Fruit fly (Drosophila melanogaster) whole organism, embryonic: ENCODE measurements around the gene mRpS25.
A peak's percentile ranks its signal among the peaks of the same experiment; 100 is the strongest.

Experiments
- Ada2b ChIP-seq: fragments of 200-800 bp; sonication (Bioruptor generic); IDR thresholded peaks from 2 replicates; pipeline ENCODE4 v1.3.6; 2022; ENCODE audit warnings: missing biosample characterization, missing genetic modification characterization
- Asciz ChIP-seq: fragments of 200-800 bp; sonication (Bioruptor generic); optimal IDR thresholded peaks from 2 replicates; lab custom pipeline; 2017; ENCODE audit warnings: missing biosample characterization, mild to moderate bottlenecking, missing genetic modification characterization, missing genetic modification reagents
- Atf3 ChIP-seq: fragments of 200-800 bp; sonication (Bioruptor generic); optimal IDR thresholded peaks from 3 replicates; lab custom pipeline; 2016; ENCODE audit warnings: missing biosample characterization, missing genetic modification characterization
- Atf6 ChIP-seq: fragments of 200-800 bp; sonication (Bioruptor generic); IDR thresholded peaks from 2 replicates; pipeline ENCODE4 v1.3.6; 2022; ENCODE audit warnings: missing biosample characterization, missing genetic modification characterization
- CG12071 ChIP-seq: fragments of 200-800 bp; sonication (Bioruptor generic); optimal IDR thresholded peaks from 3 replicates; lab custom pipeline; 2018; ENCODE audit warnings: missing biosample characterization, mild to moderate bottlenecking, missing genetic modification characterization
- CG15269 ChIP-seq: fragments of 200-800 bp; sonication (Bioruptor generic); optimal IDR thresholded peaks from 2 replicates; lab custom pipeline; 2018; ENCODE audit warnings: missing biosample characterization, mild to moderate bottlenecking, missing genetic modification characterization, moderate library complexity
- CG1647 ChIP-seq: fragments of 200-800 bp; sonication (Bioruptor generic); optimal IDR thresholded peaks from 3 replicates; lab custom pipeline; 2016; ENCODE audit warnings: missing biosample characterization, missing genetic modification characterization
- CG17359 ChIP-seq: fragments of 200-800 bp; sonication (Bioruptor generic); optimal IDR thresholded peaks from 3 replicates; lab custom pipeline; 2018; ENCODE audit warnings: missing biosample characterization, mild to moderate bottlenecking, missing genetic modification characterization, moderate library complexity
- CG18476 ChIP-seq: fragments of 200-800 bp; sonication (Bioruptor generic); optimal IDR thresholded peaks from 2 replicates; lab custom pipeline; 2016; ENCODE audit warnings: missing biosample characterization, mild to moderate bottlenecking, missing genetic modification characterization
- CG2889 ChIP-seq: fragments of 200-800 bp; sonication (Bioruptor generic); IDR thresholded peaks from 3 replicates; pipeline ENCODE4 v1.3.6; 2022; ENCODE audit warnings: missing biosample characterization, missing genetic modification characterization
- CG30020 ChIP-seq: fragments of 200-800 bp; optimal IDR thresholded peaks from 2 replicates; lab custom pipeline; 2019; ENCODE audit warnings: missing biosample characterization, mild to moderate bottlenecking, missing genetic modification characterization, moderate library complexity
- CG32767 ChIP-seq: fragments of 200-800 bp; sonication (Bioruptor generic); IDR thresholded peaks from 2 replicates; pipeline ENCODE4 v1.3.6; 2022; ENCODE audit warnings: missing biosample characterization, missing genetic modification characterization
- CG33213 ChIP-seq: fragments of 200-800 bp; sonication (Bioruptor generic); optimal IDR thresholded peaks from 3 replicates; lab custom pipeline; 2016; ENCODE audit warnings: missing biosample characterization, missing genetic modification characterization
- CG5953 ChIP-seq: fragments of 200-800 bp; sonication (Bioruptor generic); IDR thresholded peaks from 2 replicates; pipeline ENCODE4 v1.3.6; 2022; ENCODE audit warnings: missing biosample characterization, missing genetic modification characterization
- CG6765 ChIP-seq: fragments of 200-800 bp; sonication (Bioruptor generic); optimal IDR thresholded peaks from 3 replicates; lab custom pipeline; 2017; ENCODE audit warnings: missing biosample characterization, mild to moderate bottlenecking, missing genetic modification characterization
- CG8290 ChIP-seq, 3 experiments: fragments of 200-800 bp; sonication (Bioruptor generic); optimal IDR thresholded peaks; 2 replicates each; lab custom pipeline; 2016 to 2019; ENCODE audit warnings: missing biosample characterization in 3 of 3, missing genetic modification characterization in 3 of 3, mild to moderate bottlenecking in 2 of 3, moderate library complexity in 1 of 3
- CG8359 ChIP-seq: fragments of 200-800 bp; sonication (Bioruptor generic); optimal IDR thresholded peaks from 2 replicates; lab custom pipeline; 2017; ENCODE audit warnings: missing biosample characterization, mild to moderate bottlenecking, missing genetic modification characterization, borderline replicate concordance
- CG9817 ChIP-seq: fragments of 200-800 bp; sonication (Bioruptor generic); optimal IDR thresholded peaks from 2 replicates; lab custom pipeline; 2018; ENCODE audit warnings: missing biosample characterization, mild to moderate bottlenecking, missing genetic modification characterization, moderate library complexity
- D19B ChIP-seq: fragments of 200-800 bp; sonication (Bioruptor generic); optimal IDR thresholded peaks from 2 replicates; lab custom pipeline; 2017; ENCODE audit warnings: missing biosample characterization, mild to moderate bottlenecking, missing genetic modification characterization
- Hr39 ChIP-seq: fragments of >200 bp; optimal IDR thresholded peaks from 2 replicates; lab custom pipeline; 2017
- NFAT ChIP-seq: fragments of 200-800 bp; sonication (Bioruptor generic); IDR thresholded peaks from 2 replicates; pipeline ENCODE4 v1.3.6; 2022; ENCODE audit warnings: missing biosample characterization, missing genetic modification characterization
- Poxn ChIP-seq: fragments of 200-800 bp; sonication (Bioruptor generic); IDR thresholded peaks from 2 replicates; pipeline ENCODE4 v1.3.6; 2022; ENCODE audit warnings: missing biosample characterization, missing genetic modification characterization
- Ptx1 ChIP-seq: fragments of 200-800 bp; sonication (Bioruptor generic); IDR thresholded peaks from 2 replicates; pipeline ENCODE4 v1.3.6; 2022; ENCODE audit warnings: missing biosample characterization, missing genetic modification characterization
- Spps ChIP-seq: fragments of 200-800 bp; sonication (Bioruptor generic); optimal IDR thresholded peaks from 2 replicates; lab custom pipeline; 2018; ENCODE audit warnings: missing biosample characterization, mild to moderate bottlenecking, missing genetic modification characterization
- ci ChIP-seq: fragments of 200-800 bp; sonication (Bioruptor generic); IDR thresholded peaks from 3 replicates; pipeline ENCODE4 v1.3.6; 2022; ENCODE audit warnings: missing biosample characterization, missing genetic modification characterization
- crc ChIP-seq: fragments of 200-800 bp; sonication (Bioruptor generic); optimal IDR thresholded peaks from 2 replicates; lab custom pipeline; 2016; ENCODE audit warnings: missing biosample characterization, missing genetic modification characterization
- disco-r ChIP-seq: fragments of 200-800 bp; sonication (Bioruptor generic); optimal IDR thresholded peaks from 2 replicates; lab custom pipeline; 2016; ENCODE audit warnings: missing biosample characterization, missing genetic modification characterization
- dm ChIP-seq: fragments of 200-800 bp; sonication (Bioruptor generic); optimal IDR thresholded peaks from 3 replicates; lab custom pipeline; 2016; ENCODE audit warnings: missing biosample characterization, missing genetic modification characterization
- dmrt99B ChIP-seq: fragments of 200-800 bp; sonication (Bioruptor generic); optimal IDR thresholded peaks from 2 replicates; lab custom pipeline; 2018; ENCODE audit warnings: missing biosample characterization, mild to moderate bottlenecking, missing genetic modification characterization, moderate library complexity
- fd3F ChIP-seq: fragments of 200-800 bp; sonication (Bioruptor generic); optimal IDR thresholded peaks from 2 replicates; lab custom pipeline; 2018; ENCODE audit warnings: missing biosample characterization, mild to moderate bottlenecking, missing genetic modification characterization, moderate library complexity
- fd96Cb ChIP-seq: fragments of 200-800 bp; sonication (Bioruptor generic); optimal IDR thresholded peaks from 2 replicates; lab custom pipeline; 2018; ENCODE audit warnings: missing biosample characterization, mild to moderate bottlenecking, missing genetic modification characterization, moderate library complexity
- gcm ChIP-seq: fragments of 200-800 bp; sonication (Bioruptor generic); optimal IDR thresholded peaks from 2 replicates; lab custom pipeline; 2019; ENCODE audit warnings: missing biosample characterization, mild to moderate bottlenecking, missing genetic modification characterization, moderate library complexity
- gsb-n ChIP-seq: fragments of 200-800 bp; sonication (Bioruptor generic); optimal IDR thresholded peaks from 3 replicates; lab custom pipeline; 2018; ENCODE audit warnings: missing biosample characterization, mild to moderate bottlenecking, missing genetic modification characterization
- inv ChIP-seq: fragments of 200-800 bp; sonication (Bioruptor generic); IDR thresholded peaks from 2 replicates; pipeline ENCODE4 v1.3.6; 2022; ENCODE audit warnings: missing biosample characterization, missing genetic modification characterization; ENCODE audit not compliant: partially characterized antibody
- kni ChIP-seq: fragments of 200-800 bp; sonication (Bioruptor generic); optimal IDR thresholded peaks from 3 replicates; lab custom pipeline; 2017; ENCODE audit warnings: mild to moderate bottlenecking, missing biosample characterization, missing genetic modification reagents, missing genetic modification characterization
- maf-S ChIP-seq: fragments of 200-800 bp; sonication (Bioruptor generic); optimal IDR thresholded peaks from 2 replicates; lab custom pipeline; 2016; ENCODE audit warnings: missing biosample characterization, missing genetic modification characterization
- nerfin-1 ChIP-seq: fragments of 200-800 bp; sonication (Bioruptor generic); optimal IDR thresholded peaks from 3 replicates; lab custom pipeline; 2019; ENCODE audit warnings: missing biosample characterization, mild to moderate bottlenecking, missing genetic modification characterization, moderate library complexity
- pan ChIP-seq, 4 experiments: fragments of >200 bp in 3 of 4; fragments of 200-800 bp in 1 of 4; sonication (Bioruptor generic) in 1 of 4; optimal IDR thresholded peaks in 3 of 4; IDR thresholded peaks in 1 of 4; 2 replicates each; pipeline versions ENCODE4 v1.3.6 to Lab custom; 2017 to 2022; ENCODE audit warnings: missing biosample characterization in 2 of 4, missing genetic modification characterization in 2 of 4, mixed read lengths in 1 of 4
- pb ChIP-seq: fragments of 200-800 bp; sonication (Bioruptor generic); optimal IDR thresholded peaks from 3 replicates; lab custom pipeline; 2016; ENCODE audit warnings: missing biosample characterization, missing genetic modification characterization
- prd ChIP-seq, 3 experiments: fragments of >200 bp in 2 of 3; fragments of 200-800 bp in 1 of 3; sonication (Bioruptor generic) in 1 of 3; optimal IDR thresholded peaks in 2 of 3; IDR thresholded peaks in 1 of 3; 2 replicates in 2 of 3; 3 replicates in 1 of 3; pipeline versions ENCODE4 v1.3.6 to Lab custom; 2017 to 2022; ENCODE audit warnings: missing biosample characterization in 1 of 3, missing genetic modification characterization in 1 of 3
- sc ChIP-seq, 3 experiments: fragments of >200 bp in 2 of 3; fragments of 200-800 bp in 1 of 3; sonication (Bioruptor generic) in 1 of 3; optimal IDR thresholded peaks; 2 replicates in 2 of 3; 3 replicates in 1 of 3; lab custom pipeline; 2017; ENCODE audit warnings: mild to moderate bottlenecking in 1 of 3, missing biosample characterization in 1 of 3, missing genetic modification characterization in 1 of 3, missing genetic modification reagents in 1 of 3
- sima ChIP-seq: fragments of 200-800 bp; sonication (Bioruptor generic); optimal IDR thresholded peaks from 2 replicates; lab custom pipeline; 2016; ENCODE audit warnings: missing biosample characterization, missing genetic modification characterization
- sisA ChIP-seq: fragments of 200-800 bp; sonication (Bioruptor generic); IDR thresholded peaks from 2 replicates; pipeline ENCODE4 v1.3.6; 2022; ENCODE audit warnings: missing biosample characterization, missing genetic modification characterization
- tin ChIP-seq: fragments of 200-800 bp; sonication (Bioruptor generic); optimal IDR thresholded peaks from 3 replicates; lab custom pipeline; 2016; ENCODE audit warnings: missing biosample characterization, missing genetic modification characterization
- wek ChIP-seq: fragments of 200-800 bp; sonication (Bioruptor generic); optimal IDR thresholded peaks from 3 replicates; lab custom pipeline; 2018; ENCODE audit warnings: missing biosample characterization, mild to moderate bottlenecking, missing genetic modification characterization, moderate library complexity
- wor ChIP-seq: fragments of 200-800 bp; sonication (Bioruptor generic); IDR thresholded peaks from 2 replicates; pipeline ENCODE4 v1.3.6; 2022; ENCODE audit warnings: missing biosample characterization, missing genetic modification characterization
- zen ChIP-seq: fragments of 200-800 bp; sonication (Bioruptor generic); optimal IDR thresholded peaks from 3 replicates; lab custom pipeline; 2018; ENCODE audit warnings: missing biosample characterization, mild to moderate bottlenecking, missing genetic modification characterization, moderate library complexity

The mRpS25 gene

dm6 chrX:14582784-14583699 lies at the start of gene mRpS25, which contains the start of gene nmdyn-D6 (continued):
- peak; percentile 52 for TF ChIP-seq inv
- peak; percentile 13 for TF ChIP-seq fd3F (GFP tag; lab: Kevin White, UChicago)
- TF ChIP-seq kni (GFP tag; lab: Kevin White, UChicago), result no peak
- TF ChIP-seq sima (GFP tag; lab: Kevin White, UChicago), result no peak
- TF ChIP-seq Atf3 (GFP tag; lab: Kevin White, UChicago), result peak; percentile 11
- no peak for TF ChIP-seq CG33213
- TF ChIP-seq CG12071 (GFP tag; lab: Kevin White, UChicago), result no peak
- TF ChIP-seq Spps, result no peak
- no peak for TF ChIP-seq Asciz (GFP tag; lab: Kevin White, UChicago)
- TF ChIP-seq CG17359 (tag; lab: Kevin White, UChicago), result peak; percentile 17
- peak; percentile 18 for TF ChIP-seq CG15269 (tag; lab: Kevin White, UChicago)
- TF ChIP-seq CG1647 (GFP tag; lab: Kevin White, UChicago), result no peak
- TF ChIP-seq CG32767 (GFP tag; lab: Robert Waterston, UW), result no peak
- no peak for TF ChIP-seq dm
- no peak for TF ChIP-seq crc (GFP tag; lab: Kevin White, UChicago)
- peak; percentile 65 for TF ChIP-seq Ptx1 (GFP tag; lab: Robert Waterston, UW)
- no peak for TF ChIP-seq nerfin-1 (tag; lab: Kevin White, UChicago)
- TF ChIP-seq gsb-n, result no peak
- TF ChIP-seq gcm (GFP tag; lab: Kevin White, UChicago), result no peak
- TF ChIP-seq prd (optimal IDR thresholded peaks at IDR 0.05; lab: Kevin White, UChicago), result no peak
- peak; percentile 58 for TF ChIP-seq prd (GFP tag; IDR thresholded peaks at IDR 0.05; lab: Robert Waterston, UW)
- no peak for TF ChIP-seq Poxn (GFP tag; lab: Robert Waterston, UW)
- TF ChIP-seq CG8290 (GFP tag; optimal IDR thresholded peaks at IDR 0.05; lab: Kevin White, UChicago), result peak; percentile 28
- TF ChIP-seq CG8290 (tag; optimal IDR thresholded peaks at IDR 0.05; lab: Kevin White, UChicago), result no peak
- TF ChIP-seq CG5953 (GFP tag; lab: Robert Waterston, UW), result no peak
- TF ChIP-seq fd96Cb (tag; lab: Kevin White, UChicago), result peak; percentile 30
- peak; percentile 70 for TF ChIP-seq CG30020 (tag; lab: Kevin White, UChicago)
- TF ChIP-seq Atf6 (GFP tag; lab: Robert Waterston, UW), result peak; percentile 41; the same call in 1 of the 2 replicates
- TF ChIP-seq pb (GFP tag; lab: Kevin White, UChicago), result no peak
- TF ChIP-seq Ada2b (GFP tag; lab: Robert Waterston, UW), result no peak
- peak; percentile 13; the same call in 1 of the 2 replicates for TF ChIP-seq wor (GFP tag; lab: Robert Waterston, UW)
- TF ChIP-seq tin (GFP tag; lab: Kevin White, UChicago), result peak; percentile 10
- TF ChIP-seq ci (GFP tag; lab: Robert Waterston, UW), result no peak
- TF ChIP-seq NFAT (GFP tag; lab: Robert Waterston, UW), result no peak
- no peak for TF ChIP-seq wek
- no peak for TF ChIP-seq maf-S (GFP tag; lab: Kevin White, UChicago)
- peak; percentile 35; the same call in 1 of the 2 replicates for TF ChIP-seq sisA
- no peak for TF ChIP-seq CG18476 (GFP tag; lab: Kevin White, UChicago)
- no peak for TF ChIP-seq zen (tag; lab: Kevin White, UChicago)
- TF ChIP-seq Hr39 (lab: Kevin White, UChicago), result no peak
- TF ChIP-seq D19B (GFP tag; lab: Kevin White, UChicago), result no peak
- no peak for TF ChIP-seq sc (optimal IDR thresholded peaks at IDR 0.05; lab: Kevin White, UChicago)
- no peak for TF ChIP-seq sc (GFP tag; optimal IDR thresholded peaks at IDR 0.05; lab: Kevin White, UChicago)
- TF ChIP-seq CG8359 (GFP tag; lab: Kevin White, UChicago), result no peak
- no peak for TF ChIP-seq disco-r (GFP tag; lab: Kevin White, UChicago)
- TF ChIP-seq pan (optimal IDR thresholded peaks at IDR 0.05; lab: Kevin White, UChicago), result no peak
- no peak for TF ChIP-seq pan (GFP tag; optimal IDR thresholded peaks at IDR 0.05 in 1 of 2, IDR thresholded peaks at IDR 0.05 in 1 of 2)
- peak; percentile 17 for TF ChIP-seq CG9817
- no peak for TF ChIP-seq dmrt99B (tag; lab: Kevin White, UChicago)
- no peak for TF ChIP-seq CG6765 (GFP tag; lab: Kevin White, UChicago)
- TF ChIP-seq CG2889 (GFP tag; lab: Robert Waterston, UW), result no peak
